Worm (Caenorhabditis elegans): ENCODE measurements around the gene E04F6.8.

DNA sequence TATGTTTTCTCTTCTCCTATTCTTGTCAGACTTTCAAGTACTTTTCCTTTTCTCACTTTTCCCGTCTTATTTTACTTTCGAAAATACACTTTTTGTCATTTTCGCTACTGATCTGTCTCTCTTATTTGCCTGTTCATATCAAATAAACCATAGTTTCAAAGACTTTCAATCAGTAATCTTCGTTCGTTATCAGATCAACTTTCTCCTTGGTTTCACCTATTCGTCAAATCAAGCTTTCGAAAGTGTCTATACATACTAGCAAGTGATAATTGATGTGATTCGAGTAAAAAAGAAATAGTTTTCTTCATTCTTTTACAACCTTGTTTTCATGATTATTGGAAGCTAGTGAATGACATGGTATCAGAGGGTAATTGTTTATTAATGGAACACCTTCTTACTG, 31.6 kb upstream of the E04F6.8 start:
- TF ChIP-seq hnd-1 (tag; optimal IDR thresholded peaks at IDR 0.05) (no peak), ama-1 (optimal IDR thresholded peaks at IDR 0.05) (no peak), pes-1 (GFP tag; IDR thresholded peaks at IDR 0.05) (no peak)

Measured in whole organism, early embryonic.